Worm (Caenorhabditis elegans): ENCODE results near the gene B0432.14.

ce11 chrII:307154-307553 is 43.0 kb downstream of the B0432.14 start, which contains the start of gene K01A2.4:
- TF ChIP-seq ztf-29 (GFP tag; IDR thresholded peaks at IDR 0.05) (no peak), flt-1 (GFP tag; IDR thresholded peaks at IDR 0.05) (no peak), tab-1 (GFP tag; IDR thresholded peaks at IDR 0.05) (no peak), T22C8.4 (GFP tag; IDR thresholded peaks at IDR 0.05) (no peak), med-1 (GFP tag; optimal IDR thresholded peaks at IDR 0.05; ENCODE audit: insufficient read depth) (no peak), klf-2 (GFP tag; conservative IDR thresholded peaks at IDR 0.05) (no peak), ztf-23 (GFP tag; IDR thresholded peaks at IDR 0.05) (no peak)
